Fruit fly (Drosophila melanogaster) whole organism, embryonic: ENCODE measurements around the gene msn.

Source experiments
- Adf1 ChIP-seq: fragments of 200-800 bp; sonication (Bioruptor generic); IDR thresholded peaks from 2 replicates; pipeline ENCODE4 v1.3.6; 2022; ENCODE audit warnings: missing biosample characterization, missing genetic modification characterization
- B-H1 ChIP-seq: fragments of 200-800 bp; sonication (Bioruptor generic); IDR thresholded peaks from 3 replicates; pipeline ENCODE4 v1.3.6; 2022; ENCODE audit warnings: missing biosample characterization, missing genetic modification characterization
- CG11398 ChIP-seq: fragments of 200-800 bp; sonication (Bioruptor generic); optimal IDR thresholded peaks from 2 replicates; lab custom pipeline; 2016; ENCODE audit warnings: missing biosample characterization, missing genetic modification characterization
- CG15696 ChIP-seq: fragments of 200-800 bp; sonication (Bioruptor generic); optimal IDR thresholded peaks from 2 replicates; lab custom pipeline; 2019; ENCODE audit warnings: missing biosample characterization, mild to moderate bottlenecking, missing genetic modification characterization, moderate library complexity
- CG1647 ChIP-seq: fragments of 200-800 bp; sonication (Bioruptor generic); optimal IDR thresholded peaks from 3 replicates; lab custom pipeline; 2016; ENCODE audit warnings: missing biosample characterization, missing genetic modification characterization
- CG17186 ChIP-seq: fragments of 200-800 bp; sonication (Bioruptor generic); optimal IDR thresholded peaks from 3 replicates; lab custom pipeline; 2017; ENCODE audit warnings: missing biosample characterization, missing genetic modification reagents, missing genetic modification characterization
- CG2678 ChIP-seq: fragments of 200-800 bp; sonication (Bioruptor generic); optimal IDR thresholded peaks from 3 replicates; lab custom pipeline; 2019; ENCODE audit warnings: missing biosample characterization, mild to moderate bottlenecking, missing genetic modification characterization, moderate library complexity
- CG32767 ChIP-seq: fragments of 200-800 bp; sonication (Bioruptor generic); IDR thresholded peaks from 2 replicates; pipeline ENCODE4 v1.3.6; 2022; ENCODE audit warnings: missing biosample characterization, missing genetic modification characterization
- CG3838 ChIP-seq: fragments of 200-800 bp; sonication (Bioruptor generic); optimal IDR thresholded peaks from 3 replicates; lab custom pipeline; 2016; ENCODE audit warnings: missing biosample characterization, missing genetic modification characterization
- CG4820 ChIP-seq: fragments of 200-800 bp; sonication (Bioruptor generic); optimal IDR thresholded peaks from 3 replicates; lab custom pipeline; 2016; ENCODE audit warnings: missing biosample characterization, missing genetic modification characterization
- CG7271 ChIP-seq: fragments of 200-800 bp; sonication (Bioruptor generic); optimal IDR thresholded peaks from 2 replicates; lab custom pipeline; 2018; ENCODE audit warnings: missing biosample characterization, mild to moderate bottlenecking, missing genetic modification characterization, moderate library complexity
- CG9215 ChIP-seq: fragments of 200-800 bp; sonication (Bioruptor generic); IDR thresholded peaks from 2 replicates; pipeline ENCODE4 v1.3.6; 2022; ENCODE audit warnings: missing biosample characterization, missing genetic modification characterization
- CHES-1-like ChIP-seq: fragments of 200-800 bp; sonication (Bioruptor generic); optimal IDR thresholded peaks from 2 replicates; lab custom pipeline; 2016; ENCODE audit warnings: missing biosample characterization, missing genetic modification characterization
- CoRest ChIP-seq: fragments of 200-800 bp; sonication (Bioruptor generic); optimal IDR thresholded peaks from 3 replicates; lab custom pipeline; 2018; ENCODE audit warnings: missing biosample characterization, mild to moderate bottlenecking, missing genetic modification characterization, moderate library complexity
- Dll ChIP-seq: fragments of 200-800 bp; sonication (Bioruptor generic); IDR thresholded peaks from 4 replicates; pipeline ENCODE4 v1.3.6; 2022; ENCODE audit warnings: missing biosample characterization, missing genetic modification characterization; ENCODE audit not compliant: partially characterized antibody
- Dref ChIP-seq: fragments of 200-800 bp; sonication (Bioruptor generic); IDR thresholded peaks from 2 replicates; pipeline ENCODE4 v1.3.6; 2022; ENCODE audit warnings: missing biosample characterization, missing genetic modification characterization
- Eip74EF ChIP-seq, 2 experiments: fragments of 200-800 bp in 1 of 2; fragments of >200 bp in 1 of 2; sonication (Bioruptor generic) in 1 of 2; optimal IDR thresholded peaks; 2 replicates each; lab custom pipeline; 2017 to 2019; ENCODE audit warnings: missing biosample characterization in 2 of 2, missing genetic modification characterization in 2 of 2, mild to moderate bottlenecking in 1 of 2, moderate library complexity in 1 of 2
- H15 ChIP-seq: fragments of 200-800 bp; sonication (Bioruptor generic); IDR thresholded peaks from 3 replicates; pipeline ENCODE4 v1.3.6; 2022; ENCODE audit warnings: missing biosample characterization, missing genetic modification characterization
- Hmr ChIP-seq: fragments of 200-800 bp; sonication (Bioruptor generic); optimal IDR thresholded peaks from 3 replicates; lab custom pipeline; 2017; ENCODE audit warnings: mild to moderate bottlenecking, missing biosample characterization, missing genetic modification reagents, missing genetic modification characterization
- Hr3 ChIP-seq: fragments of 200-800 bp; sonication (Bioruptor generic); optimal IDR thresholded peaks from 3 replicates; lab custom pipeline; 2016; ENCODE audit warnings: missing biosample characterization, missing genetic modification characterization
- MBD-R2 ChIP-seq: fragments of 200-800 bp; sonication (Bioruptor generic); IDR thresholded peaks from 2 replicates; pipeline ENCODE4 v1.3.6; 2022; ENCODE audit warnings: missing biosample characterization, missing genetic modification characterization
- Max ChIP-seq: fragments of 200-800 bp; sonication (Bioruptor generic); optimal IDR thresholded peaks from 2 replicates; lab custom pipeline; 2016; ENCODE audit warnings: missing biosample characterization, mild to moderate bottlenecking, missing genetic modification characterization
- NK7.1 ChIP-seq: fragments of 200-800 bp; sonication (Bioruptor generic); optimal IDR thresholded peaks from 3 replicates; lab custom pipeline; 2016; ENCODE audit warnings: missing biosample characterization, missing genetic modification characterization
- Taf1 ChIP-seq: fragments of 200-800 bp; sonication (Bioruptor generic); IDR thresholded peaks from 2 replicates; pipeline ENCODE4 v1.3.6; 2022; ENCODE audit warnings: missing biosample characterization, missing genetic modification characterization
- Tbp ChIP-seq: fragments of >200 bp; optimal IDR thresholded peaks from 2 replicates; lab custom pipeline; 2018; ENCODE audit warnings: missing biosample characterization, missing genetic modification characterization
- amos ChIP-seq: fragments of 200-800 bp; sonication (Bioruptor generic); IDR thresholded peaks from 2 replicates; pipeline ENCODE4 v1.3.6; 2022; ENCODE audit warnings: missing biosample characterization, missing genetic modification characterization; ENCODE audit not compliant: partially characterized antibody
- ap ChIP-seq: fragments of 200-800 bp; sonication (Bioruptor generic); IDR thresholded peaks from 2 replicates; pipeline ENCODE4 v1.3.6; 2022; ENCODE audit warnings: missing biosample characterization, missing genetic modification characterization
- ci ChIP-seq: fragments of 200-800 bp; sonication (Bioruptor generic); IDR thresholded peaks from 3 replicates; pipeline ENCODE4 v1.3.6; 2022; ENCODE audit warnings: missing biosample characterization, missing genetic modification characterization
- danr ChIP-seq: fragments of 200-800 bp; sonication (Bioruptor generic); IDR thresholded peaks from 2 replicates; pipeline ENCODE4 v1.3.6; 2022; ENCODE audit warnings: missing biosample characterization, missing genetic modification characterization
- dpn ChIP-seq, 2 experiments: fragments of 200-800 bp; sonication (Bioruptor generic); optimal IDR thresholded peaks; 3 replicates each; lab custom pipeline; 2016; ENCODE audit warnings: missing biosample characterization in 2 of 2, missing genetic modification characterization in 2 of 2
- fd102C ChIP-seq: fragments of 200-800 bp; sonication (Bioruptor generic); optimal IDR thresholded peaks from 2 replicates; lab custom pipeline; 2018; ENCODE audit warnings: missing biosample characterization, mild to moderate bottlenecking, missing genetic modification characterization, moderate library complexity
- fd64A ChIP-seq: fragments of 200-800 bp; sonication (Bioruptor generic); optimal IDR thresholded peaks from 3 replicates; lab custom pipeline; 2018; ENCODE audit warnings: missing biosample characterization, mild to moderate bottlenecking, missing genetic modification characterization
- gfzf ChIP-seq: fragments of 200-800 bp; sonication (Bioruptor generic); optimal IDR thresholded peaks from 2 replicates; lab custom pipeline; 2016; ENCODE audit warnings: missing biosample characterization, mild to moderate bottlenecking, missing genetic modification characterization, moderate library complexity
- gsb-n ChIP-seq: fragments of 200-800 bp; sonication (Bioruptor generic); optimal IDR thresholded peaks from 3 replicates; lab custom pipeline; 2018; ENCODE audit warnings: missing biosample characterization, mild to moderate bottlenecking, missing genetic modification characterization
- h ChIP-seq: fragments of >200 bp; optimal IDR thresholded peaks from 2 replicates; lab custom pipeline; 2017
- ham ChIP-seq: fragments of 200-800 bp; sonication (Bioruptor generic); IDR thresholded peaks from 2 replicates; pipeline ENCODE4 v1.3.6; 2022; ENCODE audit warnings: missing biosample characterization, missing genetic modification characterization
- lab ChIP-seq: fragments of 200-800 bp; sonication (Bioruptor generic); optimal IDR thresholded peaks from 3 replicates; lab custom pipeline; 2017; ENCODE audit warnings: missing biosample characterization, missing genetic modification characterization, mild to moderate bottlenecking, moderate library complexity, missing genetic modification reagents
- lov ChIP-seq, 2 experiments: fragments of 200-800 bp in 1 of 2; fragments of >200 bp in 1 of 2; sonication (Bioruptor generic) in 1 of 2; IDR thresholded peaks in 1 of 2; optimal IDR thresholded peaks in 1 of 2; 2 replicates in 1 of 2; 3 replicates in 1 of 2; pipeline versions ENCODE4 v1.3.6 to Lab custom; 2017 to 2022; ENCODE audit warnings: missing biosample characterization in 1 of 2, missing genetic modification characterization in 1 of 2
- nerfin-2 ChIP-seq: fragments of 200-800 bp; sonication (Bioruptor generic); IDR thresholded peaks from 2 replicates; pipeline ENCODE4 v1.3.6; 2022; ENCODE audit warnings: missing biosample characterization, missing genetic modification characterization; ENCODE audit not compliant: partially characterized antibody
- nom ChIP-seq: fragments of 200-800 bp; sonication (Bioruptor generic); optimal IDR thresholded peaks from 2 replicates; lab custom pipeline; 2017; ENCODE audit warnings: missing biosample characterization, missing genetic modification characterization, mild to moderate bottlenecking, moderate library complexity, missing genetic modification reagents
- pnt ChIP-seq: fragments of 200-800 bp; sonication (Bioruptor generic); optimal IDR thresholded peaks from 3 replicates; lab custom pipeline; 2016; ENCODE audit warnings: missing biosample characterization, missing genetic modification characterization
- repo ChIP-seq: fragments of 200-800 bp; sonication (Bioruptor generic); optimal IDR thresholded peaks from 2 replicates; lab custom pipeline; 2016; ENCODE audit warnings: missing biosample characterization, missing genetic modification characterization
- rib ChIP-seq: fragments of 200-800 bp; sonication (Bioruptor generic); IDR thresholded peaks from 2 replicates; pipeline ENCODE4 v1.3.6; 2022; ENCODE audit warnings: missing biosample characterization, missing genetic modification characterization
- sob ChIP-seq: fragments of 200-800 bp; sonication (Bioruptor generic); IDR thresholded peaks from 2 replicates; pipeline ENCODE4 v1.3.6; 2022; ENCODE audit warnings: missing biosample characterization, missing genetic modification characterization
- sqz ChIP-seq: fragments of 200-800 bp; sonication (Bioruptor generic); optimal IDR thresholded peaks from 3 replicates; lab custom pipeline; 2018; ENCODE audit warnings: missing biosample characterization, mild to moderate bottlenecking, missing genetic modification characterization
- toy ChIP-seq: fragments of 200-800 bp; sonication (Bioruptor generic); IDR thresholded peaks from 2 replicates; pipeline ENCODE4 v1.3.6; 2022; ENCODE audit warnings: missing biosample characterization, missing genetic modification characterization
- trem ChIP-seq: fragments of 200-800 bp; optimal IDR thresholded peaks from 3 replicates; lab custom pipeline; 2019; ENCODE audit warnings: missing biosample characterization, mild to moderate bottlenecking, missing genetic modification characterization, moderate library complexity
- usp ChIP-seq: fragments of >200 bp; optimal IDR thresholded peaks from 2 replicates; lab custom pipeline; 2017; ENCODE audit warnings: missing biosample characterization, missing genetic modification characterization
- wdn ChIP-seq: fragments of 200-800 bp; sonication (Bioruptor generic); IDR thresholded peaks from 2 replicates; pipeline ENCODE4 v1.3.6; 2022; ENCODE audit warnings: missing biosample characterization, missing genetic modification characterization

The msn gene

DNA sequence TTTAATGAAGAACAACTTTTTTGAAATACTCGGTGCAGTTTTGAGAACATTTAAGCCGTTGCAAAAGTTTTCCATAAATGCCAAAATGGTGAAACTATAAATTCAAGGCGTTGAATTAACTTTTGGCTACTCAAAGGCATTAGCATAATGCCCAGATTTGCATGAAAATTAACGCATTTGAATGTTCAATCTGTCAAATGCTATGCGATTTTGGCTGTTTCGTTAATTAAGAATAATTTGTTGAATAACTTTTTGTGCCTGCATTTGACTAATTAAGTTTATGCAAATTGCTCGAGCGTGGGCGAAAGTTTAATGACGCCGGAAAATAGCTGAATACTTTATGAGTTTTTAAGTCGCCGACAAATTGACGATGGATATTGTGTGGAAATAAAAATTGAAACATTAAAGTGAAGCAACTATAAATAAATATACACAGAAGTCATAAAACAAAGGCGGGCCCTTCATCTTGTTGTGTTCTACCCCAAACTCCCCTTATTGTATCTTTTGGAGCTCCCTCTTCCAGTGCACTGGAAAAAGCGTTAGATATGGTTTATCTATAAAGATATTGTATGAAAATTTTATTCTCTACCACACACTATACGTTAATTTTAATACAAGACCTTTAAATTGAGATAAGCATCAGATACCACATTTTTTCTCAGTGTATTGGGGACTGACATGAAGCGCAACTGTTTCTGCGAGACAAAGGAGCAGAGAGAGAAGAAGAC, 34.1 kb downstream of the msn start (continued):
- no peak for TF ChIP-seq usp (GFP tag; lab: Kevin White, UChicago)
- 0 out of 2 replicates have a peak, but pooled peaks have one; percentile 16 for TF ChIP-seq MBD-R2 (GFP tag; lab: Robert Waterston, UW)
- peak; percentile 13 for TF ChIP-seq NK7.1 (GFP tag; lab: Kevin White, UChicago)
- TF ChIP-seq fd64A (GFP tag; lab: Kevin White, UChicago), result peak; percentile 37
- TF ChIP-seq H15 (GFP tag; lab: Robert Waterston, UW), result no peak
- TF ChIP-seq wdn, result peak; percentile 41; the same call in 1 of the 2 replicates
- peak; percentile 40 for TF ChIP-seq Max (GFP tag; lab: Kevin White, UChicago)
- TF ChIP-seq danr, result no peak
- no peak for TF ChIP-seq ham (GFP tag; lab: Robert Waterston, UW)
- peak; percentile 50 for TF ChIP-seq CG15696
- TF ChIP-seq rib (GFP tag; lab: Robert Waterston, UW), result no peak
- peak; percentile 73 for TF ChIP-seq lab (GFP tag; lab: Kevin White, UChicago)
- peak; percentile 8 for TF ChIP-seq CG1647 (GFP tag; lab: Kevin White, UChicago)
- TF ChIP-seq CG17186 (GFP tag; lab: Kevin White, UChicago), result peak; percentile 20
- TF ChIP-seq sob (GFP tag; lab: Robert Waterston, UW), result peak; percentile 61; the same call in 1 of the 2 replicates
- TF ChIP-seq pnt (GFP tag; lab: Kevin White, UChicago), result peak; percentile 39
- TF ChIP-seq ci (GFP tag; lab: Robert Waterston, UW), result peak; percentile 82
- TF ChIP-seq B-H1 (GFP tag; lab: Robert Waterston, UW), result peak; percentile 34; the same call in 1 of the 3 replicates
- TF ChIP-seq sqz (GFP tag; lab: Kevin White, UChicago), result peak; percentile 5
- TF ChIP-seq dpn (GFP tag; optimal IDR thresholded peaks at IDR 0.05; lab: Kevin White, UChicago), result peak; percentile 41 to 63
- TF ChIP-seq Eip74EF (GFP tag; optimal IDR thresholded peaks at IDR 0.05; lab: Kevin White, UChicago), result peak in 1 of 2 experiments; percentile 42
- TF ChIP-seq CG3838 (GFP tag; lab: Kevin White, UChicago), result peak; percentile 36
- no peak for TF ChIP-seq Taf1
- peak; percentile 33 for TF ChIP-seq Hmr (GFP tag; lab: Kevin White, UChicago)
- TF ChIP-seq toy, result no peak
- TF ChIP-seq CG2678, result peak; percentile 74
- peak; percentile 34 for TF ChIP-seq CHES-1-like (GFP tag; lab: Kevin White, UChicago)
- peak; percentile 74 for TF ChIP-seq gsb-n (tag; lab: Kevin White, UChicago)
- peak; percentile 53 for TF ChIP-seq Hr3 (GFP tag; lab: Kevin White, UChicago)
- peak; percentile 71 for TF ChIP-seq trem
- TF ChIP-seq CG32767 (GFP tag; lab: Robert Waterston, UW), result no peak
- TF ChIP-seq h (lab: Kevin White, UChicago), result no peak
- TF ChIP-seq CG11398, result peak; percentile 1
- no peak for TF ChIP-seq Dll (GFP tag; lab: Robert Waterston, UW)
- no peak for TF ChIP-seq Adf1 (GFP tag; lab: Robert Waterston, UW)
- TF ChIP-seq nom (GFP tag; lab: Kevin White, UChicago), result peak; percentile 81
- TF ChIP-seq ap (GFP tag; lab: Robert Waterston, UW), result peak; percentile 36; the same call in 1 of the 2 replicates
- TF ChIP-seq CG4820 (GFP tag; lab: Kevin White, UChicago), result peak; percentile 69
- no peak for TF ChIP-seq fd102C (GFP tag; lab: Kevin White, UChicago)
- TF ChIP-seq CG9215 (GFP tag; lab: Robert Waterston, UW), result no peak
- peak; percentile 65 for TF ChIP-seq CoRest (tag; lab: Kevin White, UChicago)
- no peak for TF ChIP-seq gfzf (GFP tag; lab: Kevin White, UChicago)
- peak; percentile 51 for TF ChIP-seq repo (GFP tag; lab: Kevin White, UChicago)
- no peak for TF ChIP-seq Tbp (GFP tag; lab: Kevin White, UChicago)
- TF ChIP-seq Dref (GFP tag; lab: Robert Waterston, UW), result no peak
- TF ChIP-seq CG7271 (tag; lab: Kevin White, UChicago), result no peak
- TF ChIP-seq amos (GFP tag; lab: Robert Waterston, UW), result no peak
- no peak for TF ChIP-seq lov (optimal IDR thresholded peaks at IDR 0.05; lab: Kevin White, UChicago)
- no peak for TF ChIP-seq lov (GFP tag; IDR thresholded peaks at IDR 0.05; lab: Robert Waterston, UW)
- no peak for TF ChIP-seq nerfin-2 (GFP tag; lab: Robert Waterston, UW)
